Worm (Caenorhabditis elegans): Measurements from ENCODE around the gene mua-3.

DNA sequence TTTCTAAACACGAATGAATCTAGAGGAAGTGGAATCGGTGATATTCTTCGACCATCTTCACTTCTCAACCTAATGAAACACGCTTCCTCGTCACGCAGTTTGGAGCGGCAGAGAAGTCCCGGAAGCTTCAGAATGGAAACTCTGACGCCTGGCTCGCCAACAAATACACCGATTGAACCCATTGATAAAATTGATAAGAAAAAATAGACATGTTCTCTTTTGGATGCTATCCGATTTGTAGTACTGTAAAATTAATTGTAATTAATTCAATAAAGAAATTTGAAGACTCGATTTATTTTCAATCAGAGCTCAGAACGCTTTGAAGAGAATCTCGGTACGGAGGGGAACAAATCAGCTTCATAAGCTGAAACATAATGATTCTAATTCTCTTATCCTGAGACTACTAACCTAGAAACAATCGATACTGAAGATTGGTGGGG is 54.1 kb downstream of the mua-3 start:
- no peak for TF ChIP-seq cog-1 (tag; optimal IDR thresholded peaks at IDR 0.05)
- no peak for TF ChIP-seq ref-1 (GFP tag; conservative IDR thresholded peaks at IDR 0.05)
- no peak for TF ChIP-seq ztf-23 (GFP tag; IDR thresholded peaks at IDR 0.05)
- TF ChIP-seq tab-1 (GFP tag; IDR thresholded peaks at IDR 0.05) = no peak
- TF ChIP-seq klf-2 (GFP tag; conservative IDR thresholded peaks at IDR 0.05) = no peak
- TF ChIP-seq T22C8.4 (GFP tag; IDR thresholded peaks at IDR 0.05) = no peak

Measured in whole organism, midembryonic.